Worm (Caenorhabditis elegans) whole organism, L3 larva: Measurements from ENCODE around the gene sax-2.

ENCODE experiments used
- elt-3 ChIP-seq, 3 experiments: fragments of 150-350 bp in 1 of 3; sonication (generic microtip) in 2 of 3; optimal IDR thresholded peaks; 2 replicates in 2 of 3; 4 replicates in 1 of 3; lab custom pipeline; 2014 to 2017; ENCODE audit warnings: missing biosample characterization in 3 of 3, missing genetic modification characterization in 3 of 3
- nhr-77 ChIP-seq: fragments of 150-350 bp; optimal IDR thresholded peaks from 2 replicates; lab custom pipeline; 2014; ENCODE audit warnings: missing biosample characterization, missing genetic modification characterization
- snpc-4 ChIP-seq: fragments of 150-350 bp; optimal IDR thresholded peaks from 2 replicates; lab custom pipeline; 2014; ENCODE audit warnings: missing biosample characterization, missing genetic modification characterization

- TF ChIP-seq nhr-77 (tag; lab: Kevin White, UChicago) (no peak), elt-3 (tag; optimal IDR thresholded peaks at IDR 0.05; lab: Kevin White, UChicago) (no peak), snpc-4 (tag; lab: Kevin White, UChicago) (no peak)
Measured at ce11 chrIII:5143520-5143919, 34.0 kb downstream of the sax-2 start.
